Worm (Caenorhabditis elegans) whole organism, early embryonic: Measurements from ENCODE around the gene T12D8.9.
A peak's percentile ranks its signal among the peaks of the same experiment; 100 is the strongest.
"Not testable (repeated sequence)": the region's sequence is repeated elsewhere in the genome, so short reads cannot be mapped to it uniquely, and the experiment has no call there.

ENCODE experiments used
- ama-1 ChIP-seq: fragments of 150-350 bp; optimal IDR thresholded peaks from 2 replicates; lab custom pipeline; 2014
- flt-1 ChIP-seq: fragments of 200-800 bp; sonication (Bioruptor generic); IDR thresholded peaks from 2 replicates; pipeline ENCODE4 v1.3.6; 2022; ENCODE audit warnings: missing genetic modification characterization, missing compliant biosample characterization
- hnd-1 ChIP-seq: sonication (generic microtip); optimal IDR thresholded peaks from 2 replicates; lab custom pipeline; 2016; ENCODE audit warnings: missing genetic modification characterization, missing compliant biosample characterization
- pes-1 ChIP-seq: fragments of 200-800 bp; sonication (Bioruptor generic); IDR thresholded peaks from 2 replicates; pipeline ENCODE4 v1.3.6; 2022; ENCODE audit warnings: missing genetic modification reagents, missing genetic modification characterization, missing compliant biosample characterization
- sea-1 ChIP-seq: fragments of 200-800 bp; sonication (Bioruptor generic); conservative IDR thresholded peaks from 2 replicates; pipeline ENCODE4 v1.3.6; 2022; ENCODE audit warnings: missing genetic modification characterization, missing compliant biosample characterization
- tra-4 ChIP-seq: sonication (generic microtip); optimal IDR thresholded peaks from 2 replicates; lab custom pipeline; 2017; ENCODE audit warnings: missing genetic modification characterization, missing compliant biosample characterization

DNA sequence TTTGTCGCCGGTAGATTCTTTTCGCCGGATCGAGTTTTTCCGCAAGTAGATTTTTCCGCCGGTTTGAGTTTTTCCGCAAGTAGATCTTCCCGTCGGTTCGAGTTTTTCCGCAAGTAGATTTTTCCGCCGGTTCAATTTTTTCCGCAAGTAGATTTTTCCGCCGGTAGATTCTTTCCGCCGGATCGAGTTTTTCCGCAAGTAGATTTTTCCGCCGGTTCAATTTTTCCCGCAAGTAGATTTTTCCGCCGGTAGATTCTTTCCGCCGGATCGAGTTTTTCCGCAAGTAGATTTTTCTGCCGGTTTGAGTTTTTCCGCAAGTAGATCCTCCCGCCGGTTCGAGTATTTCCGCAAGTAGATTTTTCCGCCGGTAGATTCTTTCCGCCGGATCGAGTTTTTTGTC, 31.8 kb upstream of the T12D8.9 start:
- not testable (repeated sequence) for TF ChIP-seq ama-1 (lab: Kevin White, UChicago); tra-4 (tag; lab: Kevin White, UChicago); hnd-1 (tag; lab: Kevin White, UChicago); flt-1 (GFP tag; lab: Robert Waterston, UW); pes-1 (GFP tag; lab: Robert Waterston, UW)
- peak; percentile 58 for TF ChIP-seq sea-1 (GFP tag; lab: Robert Waterston, UW)
